Fruit fly (Drosophila melanogaster) whole organism, embryonic: ENCODE results near the gene Vha14-2.

Source experiments
- Bteb2 ChIP-seq: fragments of 200-800 bp; sonication (Bioruptor generic); optimal IDR thresholded peaks from 2 replicates; lab custom pipeline; 2016; ENCODE audit warnings: missing biosample characterization, missing genetic modification characterization
- CG10274 ChIP-seq: fragments of 200-800 bp; sonication (Bioruptor generic); optimal IDR thresholded peaks from 3 replicates; lab custom pipeline; 2017; ENCODE audit warnings: missing biosample characterization, mild to moderate bottlenecking, missing genetic modification characterization
- CG17568 ChIP-seq: fragments of 200-800 bp; sonication (Bioruptor generic); optimal IDR thresholded peaks from 2 replicates; lab custom pipeline; 2018; ENCODE audit warnings: missing biosample characterization, mild to moderate bottlenecking, missing genetic modification characterization, moderate library complexity
- CG3065 ChIP-seq: fragments of 200-800 bp; sonication (Bioruptor generic); optimal IDR thresholded peaks from 2 replicates; lab custom pipeline; 2016; ENCODE audit warnings: missing biosample characterization, missing genetic modification characterization
- CG6272 ChIP-seq: fragments of 200-800 bp; sonication (Bioruptor generic); IDR thresholded peaks from 2 replicates; pipeline ENCODE4 v1.3.6; 2022; ENCODE audit warnings: missing biosample characterization, missing genetic modification characterization
- Hey ChIP-seq: fragments of 200-800 bp; sonication (Bioruptor generic); optimal IDR thresholded peaks from 3 replicates; lab custom pipeline; 2018; ENCODE audit warnings: missing biosample characterization, mild to moderate bottlenecking, missing genetic modification characterization
- Med ChIP-seq: fragments of 200-800 bp; sonication (Bioruptor generic); peaks from one replicate; lab custom pipeline; 2016; ENCODE audit warnings: missing biosample characterization, missing genetic modification characterization, mild to moderate bottlenecking, inconsistent platforms, moderate library complexity
- Poxn ChIP-seq: fragments of 200-800 bp; sonication (Bioruptor generic); IDR thresholded peaks from 2 replicates; pipeline ENCODE4 v1.3.6; 2022; ENCODE audit warnings: missing biosample characterization, missing genetic modification characterization
- Xbp1 ChIP-seq: fragments of 200-800 bp; sonication (Bioruptor generic); optimal IDR thresholded peaks from 3 replicates; lab custom pipeline; 2016; ENCODE audit warnings: missing biosample characterization, mild to moderate bottlenecking, missing genetic modification characterization
- ase ChIP-seq: fragments of 200-800 bp; sonication (Bioruptor generic); IDR thresholded peaks from 3 replicates; pipeline ENCODE4 v1.3.6; 2022; ENCODE audit warnings: missing biosample characterization, missing genetic modification characterization
- dm ChIP-seq: fragments of 200-800 bp; sonication (Bioruptor generic); optimal IDR thresholded peaks from 3 replicates; lab custom pipeline; 2016; ENCODE audit warnings: missing biosample characterization, missing genetic modification characterization
- fd64A ChIP-seq: fragments of 200-800 bp; sonication (Bioruptor generic); optimal IDR thresholded peaks from 3 replicates; lab custom pipeline; 2018; ENCODE audit warnings: missing biosample characterization, mild to moderate bottlenecking, missing genetic modification characterization
- row ChIP-seq: fragments of 200-800 bp; sonication (Bioruptor generic); IDR thresholded peaks from 3 replicates; pipeline ENCODE4 v1.3.6; 2022; ENCODE audit warnings: missing biosample characterization, missing genetic modification characterization

dm6 chr3R:6105160-6105559 is 17.2 kb upstream of the Vha14-2 start:
- TF ChIP-seq Med (GFP tag; lab: Kevin White, UChicago) (no peak), CG17568 (GFP tag; lab: Kevin White, UChicago) (no peak), row (no peak), CG3065 (GFP tag; lab: Kevin White, UChicago) (no peak), CG6272 (GFP tag; lab: Robert Waterston, UW) (no peak), fd64A (GFP tag; lab: Kevin White, UChicago) (no peak), CG10274 (GFP tag; lab: Kevin White, UChicago) (no peak), Xbp1 (GFP tag; lab: Kevin White, UChicago) (no peak), ase (GFP tag; lab: Robert Waterston, UW) (no peak), Bteb2 (GFP tag; lab: Kevin White, UChicago) (no peak), dm (GFP tag; lab: Kevin White, UChicago) (no peak), Hey (tag; lab: Kevin White, UChicago) (no peak), Poxn (GFP tag; lab: Robert Waterston, UW) (no peak)
